Fruit fly (Drosophila melanogaster): Measurements from ENCODE around the gene Flo2.

- TF ChIP-seq CG7101 (tag; optimal IDR thresholded peaks at IDR 0.05) = no peak
- TF ChIP-seq CG11617 (GFP tag; optimal IDR thresholded peaks at IDR 0.05) = no peak
- no peak for TF ChIP-seq Clk (GFP tag; optimal IDR thresholded peaks at IDR 0.05)
- no peak for TF ChIP-seq tj (GFP tag; optimal IDR thresholded peaks at IDR 0.05)
Measured at dm6 chrX:14936250-14936649, 97.1 kb downstream of the Flo2 start.

Data from whole organism, adult.